Fruit fly (Drosophila melanogaster) S2 (cell line): ENCODE measurements around the gene CG2972.

ENCODE experiments used
- CG8478 ChIP-seq: fragments of >200 bp; optimal IDR thresholded peaks from 2 replicates; lab custom pipeline; 2018
- CTCF ChIP-seq, 2 experiments: fragments of >200 bp; optimal IDR thresholded peaks; 2 replicates each; lab custom pipeline; 2018

DNA sequence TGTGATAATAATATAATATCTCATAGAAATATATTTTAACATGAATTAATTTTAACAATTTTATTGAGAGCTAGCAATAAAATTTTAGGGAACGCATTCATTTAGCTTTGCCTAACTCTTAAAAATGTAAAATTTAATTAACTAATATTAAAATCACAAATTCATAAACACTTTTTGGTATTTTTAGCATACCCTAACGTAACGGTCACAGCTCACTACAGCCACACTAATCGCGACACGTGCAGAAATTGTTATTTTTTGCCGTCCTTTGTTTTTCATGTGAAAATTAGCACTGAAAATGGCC, at the start of gene CG2972:
- TF ChIP-seq CTCF (optimal IDR thresholded peaks at IDR 0.05; lab: Kevin White, UChicago): no peak
- no peak for TF ChIP-seq CG8478
